Fruit fly (Drosophila melanogaster): Measurements from ENCODE around the gene dod.

DNA sequence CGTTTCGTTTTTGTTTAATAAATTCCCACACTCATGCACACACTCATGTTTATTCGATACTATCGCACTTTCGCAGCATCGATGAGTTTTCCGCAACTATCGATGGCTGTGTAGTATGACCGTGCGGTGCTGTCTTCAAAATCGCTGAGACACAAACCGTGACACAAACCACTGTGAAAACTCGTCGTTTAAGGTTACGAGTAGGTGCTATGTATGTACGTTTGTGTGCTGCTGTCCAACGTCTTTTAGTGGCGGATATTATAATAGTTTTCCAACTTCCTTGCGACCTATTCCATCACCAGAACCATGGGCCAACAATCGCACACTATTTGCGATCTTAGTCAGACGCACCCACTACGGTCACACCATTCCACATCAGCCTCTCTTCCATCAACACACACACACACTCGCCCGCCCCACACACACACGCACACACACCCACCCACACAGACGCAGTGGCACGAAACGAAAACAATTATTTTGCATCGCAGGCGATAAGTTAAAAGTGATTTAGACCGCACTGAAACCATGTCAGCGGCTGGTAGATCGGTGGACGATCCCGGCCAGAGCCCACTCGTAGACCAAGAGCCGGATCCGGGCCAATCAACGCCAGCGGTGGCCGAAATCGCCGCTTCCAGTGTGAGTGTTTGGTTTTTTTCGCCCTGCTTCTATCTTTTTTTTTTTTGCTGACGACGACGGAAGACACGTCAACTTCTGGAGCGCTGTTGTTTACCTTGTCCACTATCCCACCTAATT lies 21.0 kb upstream of the dod start, which contains the start of the genes Dd and CG1486:
- no peak for TF ChIP-seq D1 (tag; optimal IDR thresholded peaks at IDR 0.05)
- no peak for TF ChIP-seq rn (GFP tag; IDR thresholded peaks at IDR 0.05)
- TF ChIP-seq Pif1A (GFP tag; optimal IDR thresholded peaks at IDR 0.05) = no peak
- no peak for TF ChIP-seq Pif1B (GFP tag; optimal IDR thresholded peaks at IDR 0.05)
- no peak for TF ChIP-seq CG10348 (GFP tag; IDR thresholded peaks at IDR 0.05)
- no peak for TF ChIP-seq EcR (GFP tag; optimal IDR thresholded peaks at IDR 0.05)
- TF ChIP-seq CG4496 (GFP tag; IDR thresholded peaks at IDR 0.05) = no peak
- TF ChIP-seq CG32121 (GFP tag; IDR thresholded peaks at IDR 0.05) = no peak
- no peak for TF ChIP-seq CG14655 (GFP tag; optimal IDR thresholded peaks at IDR 0.05)
- no peak for TF ChIP-seq CG9948 (tag; optimal IDR thresholded peaks at IDR 0.05)
- no peak for TF ChIP-seq CG12605 (GFP tag; IDR thresholded peaks at IDR 0.05)
- TF ChIP-seq CG8159 (tag; optimal IDR thresholded peaks at IDR 0.05) = no peak
- TF ChIP-seq Ets98B (GFP tag; IDR thresholded peaks at IDR 0.05) = no peak
- no peak for TF ChIP-seq CG13204 (GFP tag; optimal IDR thresholded peaks at IDR 0.05)

All from whole organism, pupa.